Worm (Caenorhabditis elegans): ENCODE data around the gene H41C03.3.

Gene H41C03.3

ce11 chrII:5845441-5845840 is at the start of gene H41C03.3, which contains the start of gene ZK1248.17:
H41C03.3 (plus strand) TSS chrII:5845777.
ZK1248.17 (minus strand) TSS chrII:5845541.
- TF ChIP-seq hmg-4 (GFP tag; optimal IDR thresholded peaks at IDR 0.05) (no peak), hmbx-1 (tag; optimal IDR thresholded peaks at IDR 0.05) (no peak), F13C5.2 (tag; optimal IDR thresholded peaks at IDR 0.05) (no peak)

- TF ChIP-seq tra-4 (tag; optimal IDR thresholded peaks at IDR 0.05) (no peak), sea-1 (GFP tag; conservative IDR thresholded peaks at IDR 0.05) (no peak), hmg-4 (GFP tag; optimal IDR thresholded peaks at IDR 0.05) (no peak), hnd-1 (tag; optimal IDR thresholded peaks at IDR 0.05) (no peak), ceh-36 (tag; optimal IDR thresholded peaks at IDR 0.05) (no peak), aly-1 (tag; optimal IDR thresholded peaks at IDR 0.05) (no peak), hmbx-1 (tag; optimal IDR thresholded peaks at IDR 0.05) (no peak), flt-1 (GFP tag; IDR thresholded peaks at IDR 0.05) (no peak), scrt-1 (GFP tag; IDR thresholded peaks at IDR 0.05) (no peak), F13C5.2 (tag; optimal IDR thresholded peaks at IDR 0.05) (no peak), B0310.2 (tag; optimal IDR thresholded peaks at IDR 0.05) (no peak)
Measured at ce11 chrII:5797348-5797977, 48.1 kb upstream of the H41C03.3 start, which contains the start of the genes msp-63 and msp-142. msp-63 (minus strand) TSS chrII:5797448. msp-142 (plus strand) TSS chrII:5797927.

ce11 chrII:5799553-5799952 is 46.0 kb upstream of the H41C03.3 start, which contains the start of gene K05F1.8:
K05F1.8 (minus strand) TSS chrII:5799653.
- no peak for TF ChIP-seq ama-1 (optimal IDR thresholded peaks at IDR 0.05)
- no peak for TF ChIP-seq ets-7 (tag; optimal IDR thresholded peaks at IDR 0.05)
- TF ChIP-seq hmbx-1 (tag; optimal IDR thresholded peaks at IDR 0.05): no peak
- TF ChIP-seq F13C5.2 (tag; optimal IDR thresholded peaks at IDR 0.05): no peak
- no peak for TF ChIP-seq ceh-13 (GFP tag; optimal IDR thresholded peaks at IDR 0.05)
- no peak for TF ChIP-seq pes-1 (GFP tag; IDR thresholded peaks at IDR 0.05)
- TF ChIP-seq hnd-1 (tag; optimal IDR thresholded peaks at IDR 0.05): no peak

ce11 chrII:5801075-5801474 is 44.5 kb upstream of the H41C03.3 start, which contains the start of the genes K05F1.9 and K05F1.1:
K05F1.9 (minus strand) TSS chrII:5801175.
K05F1.1 (plus strand) TSS chrII:5801382.
- no peak for TF ChIP-seq tra-4 (tag; optimal IDR thresholded peaks at IDR 0.05)
- TF ChIP-seq B0310.2 (tag; optimal IDR thresholded peaks at IDR 0.05): no peak
- TF ChIP-seq ama-1 (optimal IDR thresholded peaks at IDR 0.05): no peak
- TF ChIP-seq scrt-1 (GFP tag; IDR thresholded peaks at IDR 0.05): no peak
- TF ChIP-seq sea-1 (GFP tag; conservative IDR thresholded peaks at IDR 0.05): no peak
- TF ChIP-seq aly-1 (tag; optimal IDR thresholded peaks at IDR 0.05): no peak
- no peak for TF ChIP-seq hnd-1 (tag; optimal IDR thresholded peaks at IDR 0.05)
- no peak for TF ChIP-seq hmg-4 (GFP tag; optimal IDR thresholded peaks at IDR 0.05)
- TF ChIP-seq flt-1 (GFP tag; IDR thresholded peaks at IDR 0.05): no peak

- TF ChIP-seq sea-1 (GFP tag; conservative IDR thresholded peaks at IDR 0.05): no peak
- no peak for TF ChIP-seq tbx-11 (GFP tag; IDR thresholded peaks at IDR 0.05)
- no peak for TF ChIP-seq ama-1 (optimal IDR thresholded peaks at IDR 0.05)
- no peak for TF ChIP-seq tbx-37 (GFP tag; conservative IDR thresholded peaks at IDR 0.05)
- TF ChIP-seq hmg-4 (GFP tag; optimal IDR thresholded peaks at IDR 0.05): no peak
- TF ChIP-seq flt-1 (GFP tag; IDR thresholded peaks at IDR 0.05): no peak
- no peak for TF ChIP-seq aly-1 (tag; optimal IDR thresholded peaks at IDR 0.05)
- TF ChIP-seq hnd-1 (tag; optimal IDR thresholded peaks at IDR 0.05): no peak
- no peak for TF ChIP-seq pes-1 (GFP tag; IDR thresholded peaks at IDR 0.05)
- TF ChIP-seq ceh-36 (tag; optimal IDR thresholded peaks at IDR 0.05): no peak
- TF ChIP-seq hmbx-1 (tag; optimal IDR thresholded peaks at IDR 0.05): no peak
- no peak for TF ChIP-seq tra-4 (tag; optimal IDR thresholded peaks at IDR 0.05)
- no peak for TF ChIP-seq F13C5.2 (tag; optimal IDR thresholded peaks at IDR 0.05)
- no peak for TF ChIP-seq B0310.2 (tag; optimal IDR thresholded peaks at IDR 0.05)
- TF ChIP-seq ets-7 (tag; optimal IDR thresholded peaks at IDR 0.05): no peak
Measured at ce11 chrII:5804288-5804687, 41.3 kb upstream of the H41C03.3 start.

ce11 chrII:5805303-5805702 is 40.3 kb upstream of the H41C03.3 start, which contains the start of gene K05F1.10:
K05F1.10 (minus strand) TSS chrII:5805473.
- TF ChIP-seq ets-7 (tag; optimal IDR thresholded peaks at IDR 0.05): no peak
- no peak for TF ChIP-seq pes-1 (GFP tag; IDR thresholded peaks at IDR 0.05)
- no peak for TF ChIP-seq B0310.2 (tag; optimal IDR thresholded peaks at IDR 0.05)
- no peak for TF ChIP-seq hnd-1 (tag; optimal IDR thresholded peaks at IDR 0.05)
- no peak for TF ChIP-seq F13C5.2 (tag; optimal IDR thresholded peaks at IDR 0.05)

ce11 chrII:5806563-5806962 is 39.0 kb upstream of the H41C03.3 start:
- TF ChIP-seq pes-1 (GFP tag; IDR thresholded peaks at IDR 0.05): no peak
- no peak for TF ChIP-seq ceh-13 (GFP tag; optimal IDR thresholded peaks at IDR 0.05)
- no peak for TF ChIP-seq hmbx-1 (tag; optimal IDR thresholded peaks at IDR 0.05)
- TF ChIP-seq tra-4 (tag; optimal IDR thresholded peaks at IDR 0.05): no peak
- TF ChIP-seq flt-1 (GFP tag; IDR thresholded peaks at IDR 0.05): no peak
- no peak for TF ChIP-seq tbx-11 (GFP tag; IDR thresholded peaks at IDR 0.05)
- TF ChIP-seq ama-1 (optimal IDR thresholded peaks at IDR 0.05): no peak
- no peak for TF ChIP-seq ceh-36 (tag; optimal IDR thresholded peaks at IDR 0.05)
- TF ChIP-seq hmg-4 (GFP tag; optimal IDR thresholded peaks at IDR 0.05): no peak
- TF ChIP-seq ets-7 (tag; optimal IDR thresholded peaks at IDR 0.05): no peak
- TF ChIP-seq tbx-37 (GFP tag; conservative IDR thresholded peaks at IDR 0.05): no peak

ce11 chrII:5810230-5810629 is 35.3 kb upstream of the H41C03.3 start, which contains the start of the genes msp-64 and ZK1248.5:
msp-64 (minus strand) TSS chrII:5810330.
ZK1248.5 (plus strand) TSS chrII:5810514.
- no peak for TF ChIP-seq tra-4 (tag; optimal IDR thresholded peaks at IDR 0.05)
- TF ChIP-seq flt-1 (GFP tag; IDR thresholded peaks at IDR 0.05): no peak
- TF ChIP-seq hnd-1 (tag; optimal IDR thresholded peaks at IDR 0.05): no peak
- TF ChIP-seq hmg-4 (GFP tag; optimal IDR thresholded peaks at IDR 0.05): no peak
- TF ChIP-seq ama-1 (optimal IDR thresholded peaks at IDR 0.05): no peak
- no peak for TF ChIP-seq hmbx-1 (tag; optimal IDR thresholded peaks at IDR 0.05)
- TF ChIP-seq ceh-36 (tag; optimal IDR thresholded peaks at IDR 0.05): no peak
- TF ChIP-seq ets-7 (tag; optimal IDR thresholded peaks at IDR 0.05): no peak
- no peak for TF ChIP-seq pes-1 (GFP tag; IDR thresholded peaks at IDR 0.05)
- TF ChIP-seq aly-1 (tag; optimal IDR thresholded peaks at IDR 0.05): no peak
- no peak for TF ChIP-seq F13C5.2 (tag; optimal IDR thresholded peaks at IDR 0.05)
- no peak for TF ChIP-seq sea-1 (GFP tag; conservative IDR thresholded peaks at IDR 0.05)
- no peak for TF ChIP-seq tbx-11 (GFP tag; IDR thresholded peaks at IDR 0.05)

All from whole organism, early embryonic.